Worm (Caenorhabditis elegans): ENCODE results near the gene cest-26.

The cest-26 gene

DNA sequence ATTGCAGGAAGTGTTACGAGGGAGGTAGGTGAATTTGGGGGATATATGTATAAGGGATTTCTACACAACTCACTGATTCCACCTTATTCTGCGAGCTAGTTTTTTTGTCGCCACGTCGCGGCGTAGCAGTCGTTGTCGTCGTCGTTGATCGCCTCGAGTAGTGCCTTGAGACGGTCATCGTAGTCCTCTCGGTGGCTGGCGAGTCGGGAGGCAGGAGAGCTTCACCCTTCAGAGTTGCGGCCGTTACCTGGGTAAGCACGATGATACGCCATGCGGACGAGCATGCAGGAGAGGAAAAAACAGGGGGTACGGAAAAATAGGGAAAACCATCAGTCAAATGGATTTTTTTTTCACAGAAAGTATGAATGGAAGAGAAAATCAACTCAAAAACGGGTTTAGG lies 24.2 kb downstream of the cest-26 start:
- no peak for TF ChIP-seq sptf-1 (tag; optimal IDR thresholded peaks at IDR 0.05)
- TF ChIP-seq hlh-4 (tag; optimal IDR thresholded peaks at IDR 0.05) = no peak
- TF ChIP-seq blmp-1 (tag; optimal IDR thresholded peaks at IDR 0.05) = no peak
- no peak for TF ChIP-seq rnt-1 (tag; optimal IDR thresholded peaks at IDR 0.05)
- no peak for TF ChIP-seq mef-2 (tag; optimal IDR thresholded peaks at IDR 0.05)
- TF ChIP-seq lir-3 (tag; optimal IDR thresholded peaks at IDR 0.05; ENCODE audit: poor library complexity) = no peak
- TF ChIP-seq nhr-12 (tag; optimal IDR thresholded peaks at IDR 0.05) = no peak
- TF ChIP-seq ets-5 (GFP tag; IDR thresholded peaks at IDR 0.05) = no peak
- no peak for TF ChIP-seq sup-37 (GFP tag; optimal IDR thresholded peaks at IDR 0.05)

ce11 chrX:4410280-4410911 lies 27.1 kb downstream of the cest-26 start:
- no peak for TF ChIP-seq pqm-1 (tag; optimal IDR thresholded peaks at IDR 0.05)
- no peak for TF ChIP-seq nhr-84 (tag; optimal IDR thresholded peaks at IDR 0.05)
- no peak for TF ChIP-seq ceh-88 (GFP tag; IDR thresholded peaks at IDR 0.05)
- TF ChIP-seq nhr-19 (GFP tag; conservative IDR thresholded peaks at IDR 0.05) = no peak
- TF ChIP-seq elt-2 (tag; optimal IDR thresholded peaks at IDR 0.05) = no peak
- TF ChIP-seq jun-1 (tag; optimal IDR thresholded peaks at IDR 0.05) = no peak
- no peak for TF ChIP-seq nhr-85 (tag)
- no peak for TF ChIP-seq ets-5 (GFP tag; IDR thresholded peaks at IDR 0.05)
- TF ChIP-seq egl-13 (tag; optimal IDR thresholded peaks at IDR 0.05) = no peak
- no peak for TF ChIP-seq ces-1 (GFP tag; optimal IDR thresholded peaks at IDR 0.05)
- TF ChIP-seq C16A3.4 (tag; optimal IDR thresholded peaks at IDR 0.05) = no peak
- no peak for TF ChIP-seq lin-14 (GFP tag; optimal IDR thresholded peaks at IDR 0.05)
- no peak for TF ChIP-seq mdl-1 (tag; optimal IDR thresholded peaks at IDR 0.05)
- no peak for TF ChIP-seq unc-62 (GFP tag; optimal IDR thresholded peaks at IDR 0.05)
- TF ChIP-seq fkh-10 (GFP tag; optimal IDR thresholded peaks at IDR 0.05) = no peak

DNA sequence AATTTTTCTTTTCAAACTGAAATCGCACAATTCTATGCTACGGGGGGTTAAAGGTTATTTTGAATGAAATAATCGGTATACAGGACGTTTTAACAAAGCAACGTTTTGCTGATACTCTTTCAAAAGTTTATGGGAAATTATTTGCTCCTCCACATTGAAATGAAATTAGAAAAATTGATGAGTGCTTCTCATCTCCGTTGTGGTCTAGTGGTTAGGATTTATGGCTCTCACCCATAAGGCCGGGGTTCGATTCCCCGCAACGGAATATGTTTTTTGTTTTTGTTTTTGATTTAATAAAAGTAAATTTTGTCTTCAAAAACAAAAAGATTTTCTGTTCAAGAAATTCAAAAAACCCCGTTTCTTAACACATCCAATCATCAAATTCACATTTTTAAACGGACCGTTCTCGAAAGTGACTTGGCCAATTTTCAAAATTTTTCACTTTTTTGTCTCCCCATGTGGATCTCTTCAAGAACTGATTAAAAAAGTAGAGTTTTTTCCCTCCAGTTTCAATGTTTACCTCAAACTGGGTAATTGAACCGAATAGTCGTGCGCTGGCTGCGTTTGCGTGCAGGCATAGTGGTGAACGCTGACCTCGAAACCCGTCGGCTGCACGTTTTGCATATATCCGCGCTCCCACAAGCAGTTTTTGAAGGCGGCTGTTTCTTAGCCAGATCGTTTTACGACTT lies 27.7 kb downstream of the cest-26 start:
- TF ChIP-seq unc-130 (tag; optimal IDR thresholded peaks at IDR 0.05) (no peak), nhr-19 (GFP tag; conservative IDR thresholded peaks at IDR 0.05) (no peak), pqm-1 (tag; optimal IDR thresholded peaks at IDR 0.05) (no peak), mep-1 (tag; optimal IDR thresholded peaks at IDR 0.05) (no peak), nhr-76 (tag; optimal IDR thresholded peaks at IDR 0.05) (no peak), mef-2 (tag; optimal IDR thresholded peaks at IDR 0.05) (no peak), mdl-1 (tag; optimal IDR thresholded peaks at IDR 0.05) (no peak), egl-27 (tag; optimal IDR thresholded peaks at IDR 0.05) (no peak), egl-13 (tag; optimal IDR thresholded peaks at IDR 0.05) (no peak), rnt-1 (tag; optimal IDR thresholded peaks at IDR 0.05) (no peak), lin-39 (tag; optimal IDR thresholded peaks at IDR 0.05) (no peak), unc-30 (tag; optimal IDR thresholded peaks at IDR 0.05) (no peak)

DNA sequence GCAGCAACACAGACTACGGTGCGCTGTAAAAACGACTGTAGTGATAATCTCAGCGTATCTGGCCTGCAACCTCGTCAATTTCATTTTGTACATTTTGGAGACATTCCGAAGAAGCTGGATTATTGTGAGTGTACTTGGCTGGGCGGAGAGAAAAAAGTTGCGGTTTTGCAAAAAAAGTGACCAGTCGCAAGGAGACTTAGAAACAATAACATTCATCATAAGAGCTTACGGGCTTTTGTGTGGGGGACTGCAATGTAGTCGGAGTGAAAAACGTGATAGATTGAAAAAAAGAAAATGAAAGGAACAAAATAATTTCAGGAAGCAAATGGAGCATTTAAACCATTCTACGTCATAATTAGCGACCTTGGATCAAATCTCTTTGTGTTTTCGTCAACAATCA lies 29.0 kb downstream of the cest-26 start:
- TF ChIP-seq ets-5 (GFP tag; IDR thresholded peaks at IDR 0.05) (no peak), efl-3 (GFP tag; optimal IDR thresholded peaks at IDR 0.05) (no peak), pqm-1 (tag; optimal IDR thresholded peaks at IDR 0.05) (no peak), dpl-1 (GFP tag; optimal IDR thresholded peaks at IDR 0.05) (no peak), ceh-63 (GFP tag; optimal IDR thresholded peaks at IDR 0.05) (no peak), ama-1 (optimal IDR thresholded peaks at IDR 0.05) (no peak), elt-2 (tag; optimal IDR thresholded peaks at IDR 0.05) (no peak), zag-1 (tag; optimal IDR thresholded peaks at IDR 0.05) (no peak), tbx-2 (tag; optimal IDR thresholded peaks at IDR 0.05) (no peak), fos-1 (tag; optimal IDR thresholded peaks at IDR 0.05) (no peak), alr-1 (tag; optimal IDR thresholded peaks at IDR 0.05; ENCODE audit: borderline replicate concordance) (no peak), rnt-1 (tag; optimal IDR thresholded peaks at IDR 0.05) (no peak), blmp-1 (tag; optimal IDR thresholded peaks at IDR 0.05) (no peak), ztf-4 (tag; optimal IDR thresholded peaks at IDR 0.05) (no peak), elt-3 (tag; optimal IDR thresholded peaks at IDR 0.05) (no peak), egl-27 (tag; optimal IDR thresholded peaks at IDR 0.05) (no peak), lin-15B (tag; optimal IDR thresholded peaks at IDR 0.05) (no peak)

All from whole organism, L1 larva.